Worm (Caenorhabditis elegans): Measurements from ENCODE around the gene T14E8.2.

DNA sequence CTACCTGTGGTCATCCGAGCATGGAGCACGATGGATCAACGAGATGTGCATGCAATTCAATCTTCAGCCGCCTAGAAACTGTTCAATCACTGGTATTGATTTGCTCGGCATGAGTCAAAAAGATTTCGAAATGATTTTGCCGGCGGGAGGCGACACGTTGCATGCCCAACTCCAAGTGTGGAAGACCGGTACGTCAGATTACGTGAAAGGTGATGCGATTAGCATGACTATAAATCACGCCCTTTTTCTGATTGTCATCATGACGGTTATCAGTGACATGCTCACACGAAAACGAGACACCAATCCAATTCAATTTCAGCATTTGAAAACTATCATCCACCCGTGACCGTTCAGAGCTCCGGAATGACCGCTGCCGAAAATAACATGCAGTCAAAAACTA, 22.1 kb upstream of the T14E8.2 start:
- TF ChIP-seq efl-1 (GFP tag; optimal IDR thresholded peaks at IDR 0.05) (no peak), nfya-1 (tag; optimal IDR thresholded peaks at IDR 0.05; ENCODE audit: borderline replicate concordance, insufficient read depth) (no peak), Y53G8AR.9 (GFP tag; conservative IDR thresholded peaks at IDR 0.05) (no peak), B0035.1 (tag; optimal IDR thresholded peaks at IDR 0.05) (no peak), madf-10 (tag; optimal IDR thresholded peaks at IDR 0.05) (no peak), bed-1 (GFP tag; IDR thresholded peaks at IDR 0.05) (no peak), ceh-40 (GFP tag; IDR thresholded peaks at IDR 0.05) (no peak), ama-1 (optimal IDR thresholded peaks at IDR 0.05) (no peak), ama-1 (GFP tag; optimal IDR thresholded peaks at IDR 0.05) (no peak)

Data from whole organism, young adult.